Fruit fly (Drosophila melanogaster): ENCODE measurements around the gene Pi4KIIIalpha.
A peak's percentile ranks its signal among the peaks of the same experiment; 100 is the strongest.

Gene Pi4KIIIalpha

dm6 chrX:2625009-2625408 lies 405 bp downstream of the Pi4KIIIalpha start:
- TF ChIP-seq Hr83 (GFP tag; optimal IDR thresholded peaks at IDR 0.05; ENCODE audit: poor library complexity, severe bottlenecking) (no peak), ey (GFP tag; optimal IDR thresholded peaks at IDR 0.05) (no peak), Vsx2 (GFP tag; optimal IDR thresholded peaks at IDR 0.05; ENCODE audit: partially characterized antibody) (no peak), Rel (GFP tag; optimal IDR thresholded peaks at IDR 0.05) (no peak), Rel (tag; optimal IDR thresholded peaks at IDR 0.05) (no peak), N (GFP tag; optimal IDR thresholded peaks at IDR 0.05) (no peak), Hr78 (GFP tag; optimal IDR thresholded peaks at IDR 0.05) (no peak), br (GFP tag; optimal IDR thresholded peaks at IDR 0.05) (no peak), usp (GFP tag; optimal IDR thresholded peaks at IDR 0.05) (no peak), CG32264 (GFP tag; optimal IDR thresholded peaks at IDR 0.05) (no peak), Mio (GFP tag; optimal IDR thresholded peaks at IDR 0.05) (no peak), OdsH (GFP tag; optimal IDR thresholded peaks at IDR 0.05) (no peak), Dfd (GFP tag; optimal IDR thresholded peaks at IDR 0.05) (no peak), brk (GFP tag; optimal IDR thresholded peaks at IDR 0.05) (no peak), foxo (GFP tag; optimal IDR thresholded peaks at IDR 0.05) (no peak), fru (GFP tag; optimal IDR thresholded peaks at IDR 0.05) (no peak)

- TF ChIP-seq Dfd (GFP tag; optimal IDR thresholded peaks at IDR 0.05) (no peak), tai (GFP tag; optimal IDR thresholded peaks at IDR 0.05) (no peak), Dif (GFP tag; optimal IDR thresholded peaks at IDR 0.05; ENCODE audit: partially characterized antibody) (no peak), GATAd (GFP tag; optimal IDR thresholded peaks at IDR 0.05) (no peak), Hr83 (GFP tag; optimal IDR thresholded peaks at IDR 0.05; ENCODE audit: poor library complexity, severe bottlenecking) (peak; percentile 22), h (GFP tag; optimal IDR thresholded peaks at IDR 0.05) (peak; percentile 66), br (GFP tag; optimal IDR thresholded peaks at IDR 0.05) (no peak), N (GFP tag; optimal IDR thresholded peaks at IDR 0.05) (peak; percentile 74), Rel (GFP tag; optimal IDR thresholded peaks at IDR 0.05) (no peak), Rel (tag; optimal IDR thresholded peaks at IDR 0.05) (peak; percentile 30), psq (GFP tag; optimal IDR thresholded peaks at IDR 0.05) (peak; percentile 64), Vsx2 (GFP tag; optimal IDR thresholded peaks at IDR 0.05; ENCODE audit: partially characterized antibody) (no peak), jim (GFP tag; optimal IDR thresholded peaks at IDR 0.05) (no peak)
Measured at dm6 chrX:2633847-2634776, 9.5 kb downstream of the Pi4KIIIalpha start, which contains the start of gene sgg. Gene sgg, plus strand, starts transcription at chrX:2633952.

- TF ChIP-seq woc (GFP tag; optimal IDR thresholded peaks at IDR 0.05) (peak; percentile 17), jim (GFP tag; optimal IDR thresholded peaks at IDR 0.05) (no peak), br (GFP tag; optimal IDR thresholded peaks at IDR 0.05) (peak; percentile 6), ey (GFP tag; optimal IDR thresholded peaks at IDR 0.05) (peak; percentile 15), rgr (GFP tag; optimal IDR thresholded peaks at IDR 0.05) (peak; percentile 34), sv (GFP tag; optimal IDR thresholded peaks at IDR 0.05) (no peak), foxo (GFP tag; optimal IDR thresholded peaks at IDR 0.05) (peak in 1 of 2 experiments; percentile 27), Myc (optimal IDR thresholded peaks at IDR 0.05) (no peak)
Measured at dm6 chrX:2635075-2635643, 10.6 kb downstream of the Pi4KIIIalpha start.

- no peak for TF ChIP-seq Hr83 (GFP tag; optimal IDR thresholded peaks at IDR 0.05; ENCODE audit: poor library complexity, severe bottlenecking)
- TF ChIP-seq fru (GFP tag; optimal IDR thresholded peaks at IDR 0.05): peak; percentile 17
Measured at dm6 chrX:2635953-2636715, 11.5 kb downstream of the Pi4KIIIalpha start.

- TF ChIP-seq lola (GFP tag; optimal IDR thresholded peaks at IDR 0.05) (no peak), Abd-B (GFP tag; optimal IDR thresholded peaks at IDR 0.05) (no peak), CG9705 (GFP tag; optimal IDR thresholded peaks at IDR 0.05) (no peak), Jra (GFP tag; optimal IDR thresholded peaks at IDR 0.05) (no peak), Vsx2 (GFP tag; optimal IDR thresholded peaks at IDR 0.05; ENCODE audit: partially characterized antibody) (no peak), GATAd (GFP tag; optimal IDR thresholded peaks at IDR 0.05) (no peak), h (GFP tag; optimal IDR thresholded peaks at IDR 0.05) (no peak), tai (GFP tag; optimal IDR thresholded peaks at IDR 0.05) (no peak), Mio (GFP tag; optimal IDR thresholded peaks at IDR 0.05) (no peak), dl (GFP tag; optimal IDR thresholded peaks at IDR 0.05; ENCODE audit: insufficient read depth in 1 of 2, partially characterized antibody in 2 of 2) (no peak), CrebA (GFP tag; optimal IDR thresholded peaks at IDR 0.05; ENCODE audit: borderline replicate concordance) (no peak), sv (GFP tag; optimal IDR thresholded peaks at IDR 0.05) (no peak)
Measured at dm6 chrX:2636825-2637535, 12.4 kb downstream of the Pi4KIIIalpha start.

Measured in whole organism, wandering third instar larva.